Fruit fly (Drosophila melanogaster) whole organism, wandering third instar larva: ENCODE measurements around the gene CG33483.

Source experiments
- br ChIP-seq: fragments of 200-800 bp; sonication (Bioruptor generic); optimal IDR thresholded peaks from 2 replicates; lab custom pipeline; 2016; ENCODE audit warnings: missing biosample characterization, missing genetic modification characterization
- psq ChIP-seq: fragments of 200-800 bp; sonication (Bioruptor generic); optimal IDR thresholded peaks from 3 replicates; lab custom pipeline; 2017; ENCODE audit warnings: missing biosample characterization, mild to moderate bottlenecking, missing genetic modification characterization, moderate library complexity

dm6 chr3R:30903994-30904393 is 2.0 kb upstream of the CG33483 start:
- TF ChIP-seq psq (GFP tag; lab: Kevin White, UChicago): no peak
- TF ChIP-seq br (GFP tag; lab: Kevin White, UChicago): no peak
